Fruit fly (Drosophila melanogaster): ENCODE results near the gene CG11816.

dm6 chrX:13570255-13570654, 14.7 kb upstream of the CG11816 start:
- no peak for TF ChIP-seq CG32121 (GFP tag; IDR thresholded peaks at IDR 0.05)
- TF ChIP-seq D1 (tag; optimal IDR thresholded peaks at IDR 0.05), result no peak
- no peak for TF ChIP-seq CG10348 (GFP tag; IDR thresholded peaks at IDR 0.05)
- peak; percentile 25 for TF ChIP-seq EcR (GFP tag; optimal IDR thresholded peaks at IDR 0.05)
- TF ChIP-seq CG8159 (tag; optimal IDR thresholded peaks at IDR 0.05), result no peak
- no peak for TF ChIP-seq CG8301 (tag; optimal IDR thresholded peaks at IDR 0.05)
- no peak for TF ChIP-seq Ets98B (GFP tag; IDR thresholded peaks at IDR 0.05)

All from whole organism, pupa.